Worm (Caenorhabditis elegans) whole organism, L4/young adult: ENCODE results near the gene ceh-31.

Experiments
- dao-5 ChIP-seq: sonication (generic microtip); optimal IDR thresholded peaks from 2 replicates; lab custom pipeline; 2016; ENCODE audit warnings: missing genotype, missing genetic modification characterization, moderate library complexity, missing compliant biosample characterization
- him-1 ChIP-seq: sonication (generic microtip); optimal IDR thresholded peaks from 2 replicates; lab custom pipeline; 2016; ENCODE audit warnings: missing genotype, missing genetic modification reagents, missing genetic modification characterization, missing compliant biosample characterization

- TF ChIP-seq him-1 (tag; lab: Kevin White, UChicago), result no peak
- TF ChIP-seq dao-5 (tag; lab: Kevin White, UChicago), result no peak
These were observed 14.1 kb downstream of the ceh-31 start for ce11 chrX:3056098-3056497.
